Fruit fly (Drosophila melanogaster) whole organism, wandering third instar larva: ENCODE measurements around the gene COX7AL.

ENCODE experiments used
- CG32264 ChIP-seq: fragments of 200-800 bp; sonication (Bioruptor generic); optimal IDR thresholded peaks from 2 replicates; lab custom pipeline; 2016; ENCODE audit warnings: missing biosample characterization, missing genetic modification characterization
- CG9705 ChIP-seq: fragments of 200-800 bp; sonication (Bioruptor generic); optimal IDR thresholded peaks from 2 replicates; lab custom pipeline; 2018; ENCODE audit warnings: missing biosample characterization, mild to moderate bottlenecking, missing genetic modification characterization
- CrebA ChIP-seq: fragments of 200-800 bp; sonication (Bioruptor generic); optimal IDR thresholded peaks from 2 replicates; lab custom pipeline; 2016; ENCODE audit warnings: missing biosample characterization, mild to moderate bottlenecking, missing genetic modification characterization, borderline replicate concordance
- Hnf4 ChIP-seq: fragments of 200-800 bp; sonication (Bioruptor generic); optimal IDR thresholded peaks from 2 replicates; lab custom pipeline; 2016; ENCODE audit warnings: missing biosample characterization, mild to moderate bottlenecking, missing genetic modification characterization
- Hr78 ChIP-seq: fragments of >200 bp; optimal IDR thresholded peaks from 2 replicates; lab custom pipeline; 2017; ENCODE audit warnings: missing biosample characterization, missing genetic modification characterization
- Hr83 ChIP-seq: fragments of 200-300 bp; sonication (Bioruptor generic); optimal IDR thresholded peaks from 2 replicates; lab custom pipeline; 2016; ENCODE audit warnings: missing biosample characterization, mild to moderate bottlenecking, missing genetic modification characterization, moderate library complexity; ENCODE audit not compliant: poor library complexity, severe bottlenecking
- Jra ChIP-seq: sonication (Bioruptor generic); optimal IDR thresholded peaks from 2 replicates; lab custom pipeline; 2016; ENCODE audit warnings: missing biosample characterization, missing genetic modification characterization
- Myc ChIP-seq: fragments of >200 bp; optimal IDR thresholded peaks from 2 replicates; lab custom pipeline; 2017
- N ChIP-seq: fragments of >200 bp; optimal IDR thresholded peaks from 2 replicates; lab custom pipeline; 2018; ENCODE audit warnings: missing biosample characterization, missing external identifiers, missing genetic modification characterization
- OdsH ChIP-seq: fragments of 200-800 bp; sonication (Bioruptor generic); optimal IDR thresholded peaks from 2 replicates; lab custom pipeline; 2016; ENCODE audit warnings: missing biosample characterization, mild to moderate bottlenecking, missing genetic modification characterization
- Rel ChIP-seq, 2 experiments: fragments of 200-800 bp; sonication (Bioruptor generic) in 1 of 2; optimal IDR thresholded peaks; 2 replicates in 1 of 2; 3 replicates in 1 of 2; lab custom pipeline; 2016 to 2019; ENCODE audit warnings: mild to moderate bottlenecking in 2 of 2, missing biosample characterization in 2 of 2, missing genetic modification characterization in 2 of 2, moderate library complexity in 1 of 2
- Sp1 ChIP-seq: fragments of 200-800 bp; sonication (Bioruptor generic); optimal IDR thresholded peaks from 3 replicates; lab custom pipeline; 2019; ENCODE audit warnings: missing biosample characterization, mild to moderate bottlenecking, missing genetic modification characterization, moderate library complexity
- brk ChIP-seq: fragments of 200-800 bp; sonication (Bioruptor generic); optimal IDR thresholded peaks from 2 replicates; lab custom pipeline; 2016; ENCODE audit warnings: missing biosample characterization, mild to moderate bottlenecking, missing genetic modification characterization
- dmrt93B ChIP-seq: fragments of 200-800 bp; sonication (Bioruptor generic); optimal IDR thresholded peaks from 2 replicates; lab custom pipeline; 2018; ENCODE audit warnings: missing biosample characterization, mild to moderate bottlenecking, missing genetic modification characterization
- dsf ChIP-seq: sonication (Bioruptor generic); optimal IDR thresholded peaks from 2 replicates; lab custom pipeline; 2016; ENCODE audit warnings: missing biosample characterization, missing genetic modification characterization, borderline replicate concordance
- ey ChIP-seq: fragments of 200-800 bp; sonication (Bioruptor generic); optimal IDR thresholded peaks from 2 replicates; lab custom pipeline; 2016; ENCODE audit warnings: missing biosample characterization, missing genetic modification characterization
- foxo ChIP-seq, 2 experiments: fragments of 200-800 bp; sonication (Bioruptor generic); optimal IDR thresholded peaks; 2 replicates in 1 of 2; 3 replicates in 1 of 2; lab custom pipeline; 2016 to 2017; ENCODE audit warnings: missing biosample characterization in 2 of 2, missing genetic modification characterization in 2 of 2
- fru ChIP-seq: fragments of 200-800 bp; sonication (Bioruptor generic); optimal IDR thresholded peaks from 3 replicates; lab custom pipeline; 2016; ENCODE audit warnings: missing biosample characterization, mild to moderate bottlenecking, missing genetic modification characterization
- h ChIP-seq: fragments of 200-800 bp; sonication (Bioruptor generic); optimal IDR thresholded peaks from 3 replicates; lab custom pipeline; 2016; ENCODE audit warnings: missing biosample characterization, mild to moderate bottlenecking, missing genetic modification characterization
- lola ChIP-seq: fragments of >200 bp; optimal IDR thresholded peaks from 2 replicates; lab custom pipeline; 2017; ENCODE audit warnings: missing biosample characterization, missing genetic modification characterization
- pan ChIP-seq: fragments of >200 bp; optimal IDR thresholded peaks from 2 replicates; lab custom pipeline; 2017
- psq ChIP-seq: fragments of 200-800 bp; sonication (Bioruptor generic); optimal IDR thresholded peaks from 3 replicates; lab custom pipeline; 2017; ENCODE audit warnings: missing biosample characterization, mild to moderate bottlenecking, missing genetic modification characterization, moderate library complexity
- rgr ChIP-seq: fragments of 200-800 bp; sonication (Bioruptor generic); optimal IDR thresholded peaks from 3 replicates; lab custom pipeline; 2016; ENCODE audit warnings: missing biosample characterization, mild to moderate bottlenecking, missing genetic modification characterization
- sage ChIP-seq: fragments of 200-800 bp; sonication (Bioruptor generic); optimal IDR thresholded peaks from 2 replicates; lab custom pipeline; 2016; ENCODE audit warnings: missing biosample characterization, mild to moderate bottlenecking, missing genetic modification characterization
- sv ChIP-seq: fragments of 200-800 bp; sonication (Bioruptor generic); optimal IDR thresholded peaks from 3 replicates; lab custom pipeline; 2016; ENCODE audit warnings: missing biosample characterization, missing genetic modification characterization

Gene COX7AL

dm6 chr3R:8333768-8334470, 9.6 kb upstream of the COX7AL start, which contains the start of gene Poxm (continued):
- TF ChIP-seq CrebA, result no peak
- peak; percentile 97 for TF ChIP-seq dmrt93B (GFP tag; lab: Kevin White, UChicago)
- peak; percentile 87 for TF ChIP-seq CG9705 (GFP tag; lab: Kevin White, UChicago)

dm6 chr3R:8334471-8334783, 9.0 kb upstream of the COX7AL start:
- no peak for TF ChIP-seq N (GFP tag; lab: Kevin White, UChicago)
- TF ChIP-seq psq (GFP tag; lab: Kevin White, UChicago), result peak; percentile 8

dm6 chr3R:8334982-8335381, 8.5 kb upstream of the COX7AL start:
- TF ChIP-seq dsf (GFP tag; lab: Kevin White, UChicago), result no peak
- no peak for TF ChIP-seq h (GFP tag; lab: Kevin White, UChicago)
- TF ChIP-seq lola (GFP tag; lab: Kevin White, UChicago), result no peak
- TF ChIP-seq Hr83 (GFP tag; lab: Kevin White, UChicago), result no peak
- no peak for TF ChIP-seq Hr78 (GFP tag; lab: Kevin White, UChicago)
- no peak for TF ChIP-seq pan
- no peak for TF ChIP-seq N (GFP tag; lab: Kevin White, UChicago)
- no peak for TF ChIP-seq sage (GFP tag; lab: Kevin White, UChicago)
- no peak for TF ChIP-seq foxo (GFP tag; optimal IDR thresholded peaks at IDR 0.05; lab: Kevin White, UChicago)
- TF ChIP-seq, all 38 proteins: peak for 0

- TF ChIP-seq fru (no peak), Rel (GFP tag; optimal IDR thresholded peaks at IDR 0.05; lab: Kevin White, UChicago) (no peak), Rel (tag; optimal IDR thresholded peaks at IDR 0.05; lab: Kevin White, UChicago) (no peak), CG9705 (GFP tag; lab: Kevin White, UChicago) (no peak)
Measured at dm6 chr3R:8336012-8336567, 7.4 kb upstream of the COX7AL start.

- TF ChIP-seq sv (GFP tag; lab: Kevin White, UChicago) (no peak), Jra (GFP tag; lab: Kevin White, UChicago) (no peak), brk (GFP tag; lab: Kevin White, UChicago) (no peak), ey (GFP tag; lab: Kevin White, UChicago) (no peak), Sp1 (no peak), Hr83 (GFP tag; lab: Kevin White, UChicago) (peak; percentile 29), Myc (lab: Kevin White, UChicago) (no peak), rgr (peak; percentile 26), lola (GFP tag; lab: Kevin White, UChicago) (no peak), sage (GFP tag; lab: Kevin White, UChicago) (no peak), Hnf4 (GFP tag; lab: Kevin White, UChicago) (no peak), CG9705 (GFP tag; lab: Kevin White, UChicago) (peak; percentile 26), fru (no peak), Rel (GFP tag; optimal IDR thresholded peaks at IDR 0.05; lab: Kevin White, UChicago) (no peak), Rel (tag; optimal IDR thresholded peaks at IDR 0.05; lab: Kevin White, UChicago) (peak; percentile 7), Hr78 (GFP tag; lab: Kevin White, UChicago) (no peak)
Measured at dm6 chr3R:8340675-8341275, 2.7 kb upstream of the COX7AL start, which contains the start of the genes COX7A and Arl2. TSS of gene COX7A (minus strand) at chr3R:8341043. TSS of gene Arl2 (plus strand) at chr3R:8341100.

DNA sequence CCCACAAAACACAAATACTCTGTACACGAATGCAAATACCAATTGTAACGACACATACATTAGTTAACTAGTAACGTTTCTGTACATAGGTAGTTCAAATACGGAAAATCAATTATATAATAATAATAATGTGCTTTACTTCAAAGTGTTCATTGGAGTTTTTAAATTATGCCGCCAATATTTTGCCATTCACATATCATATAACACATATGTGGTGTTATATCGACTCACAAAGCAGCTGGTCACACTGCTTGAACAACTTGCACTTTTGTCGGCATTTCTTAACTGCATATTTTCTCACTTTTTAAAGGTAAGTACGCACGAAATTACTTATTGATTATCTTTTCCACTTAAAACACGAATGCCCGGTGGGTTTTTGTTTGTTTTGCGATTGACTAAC, 705 bp downstream of the COX7AL start, which contains the start of gene DppIII:
Gene DppIII, plus strand, starts transcription at position 227 of the 400 bp plus-strand sequence.
- TF ChIP-seq Hnf4 (GFP tag; lab: Kevin White, UChicago) (no peak), dmrt93B (GFP tag; lab: Kevin White, UChicago) (no peak), OdsH (GFP tag; lab: Kevin White, UChicago) (no peak), CG32264 (GFP tag; lab: Kevin White, UChicago) (no peak)
- TF ChIP-seq, all 38 proteins: peak for 0
